Worm (Caenorhabditis elegans) whole organism, early embryonic: ENCODE measurements around the gene Y17G7B.17.

Experiments used
- ama-1 ChIP-seq: fragments of 150-350 bp; optimal IDR thresholded peaks from 2 replicates; lab custom pipeline; 2014
- ets-7 ChIP-seq: sonication (generic microtip); optimal IDR thresholded peaks from 2 replicates; lab custom pipeline; 2016; ENCODE audit warnings: missing genotype, missing genetic modification characterization, missing compliant biosample characterization
- hmg-4 ChIP-seq: fragments of 200-800 bp; sonication (Bioruptor generic); optimal IDR thresholded peaks from 2 replicates; lab custom pipeline; 2018; ENCODE audit warnings: mild to moderate bottlenecking, missing genetic modification characterization, missing compliant biosample characterization

DNA sequence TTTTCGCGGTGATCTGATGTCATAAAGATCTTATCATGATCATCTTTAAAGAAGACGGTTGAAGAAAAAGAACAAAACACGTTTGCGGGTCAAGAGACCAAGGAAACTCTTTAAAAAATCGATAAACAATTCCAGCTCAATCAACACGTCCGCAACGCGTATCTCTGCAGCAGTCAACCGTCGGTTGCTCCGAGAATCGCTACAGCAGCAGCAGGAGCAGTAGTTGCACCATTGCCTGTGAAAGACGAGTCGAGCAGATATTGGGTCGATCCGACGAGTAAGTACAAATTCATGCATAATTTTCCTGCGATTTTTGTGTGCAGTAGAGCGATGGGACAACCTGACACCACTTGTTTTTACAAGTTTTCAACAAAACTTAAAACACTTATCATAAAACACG lies 45.2 kb downstream of the Y17G7B.17 start:
- TF ChIP-seq ama-1 (lab: Kevin White, UChicago): no peak
- no peak for TF ChIP-seq ets-7 (tag; lab: Kevin White, UChicago)
- no peak for TF ChIP-seq hmg-4 (GFP tag; lab: Kevin White, UChicago)
